Worm (Caenorhabditis elegans): ENCODE results near the gene srw-4.

Gene srw-4

DNA sequence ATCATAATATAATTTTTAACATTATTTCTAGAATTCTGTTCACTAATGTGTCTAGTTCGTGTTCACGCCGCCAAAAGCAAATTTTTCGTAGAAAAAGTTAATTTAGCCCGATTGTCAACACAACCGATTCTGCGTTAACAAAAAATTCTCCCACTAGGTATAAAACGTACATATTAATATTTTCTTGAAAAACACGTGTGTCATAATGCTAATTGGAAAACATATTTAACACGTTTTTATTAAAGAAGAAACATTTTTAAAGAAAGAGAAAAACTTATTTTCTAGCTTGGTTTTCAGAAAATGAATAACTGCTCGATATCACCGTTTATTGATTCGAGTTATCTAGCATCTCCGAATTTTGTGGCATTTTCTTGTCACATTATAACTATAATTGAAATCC lies 18.5 kb downstream of the srw-4 start, which contains the start of gene srh-243:
Gene srh-243 (plus strand): TSS at position 301 of the 400 bp plus-strand sequence.
- TF ChIP-seq flh-1 (GFP tag; optimal IDR thresholded peaks at IDR 0.05) (no peak), nhr-28 (tag; optimal IDR thresholded peaks at IDR 0.05) (no peak), snpc-4 (tag; optimal IDR thresholded peaks at IDR 0.05) (no peak), nhr-237 (tag; optimal IDR thresholded peaks at IDR 0.05) (no peak), ceh-43 (GFP tag; optimal IDR thresholded peaks at IDR 0.05) (no peak), lin-32 (GFP tag; optimal IDR thresholded peaks at IDR 0.05) (no peak), unc-39 (tag; optimal IDR thresholded peaks at IDR 0.05) (no peak), lsy-2 (tag; optimal IDR thresholded peaks at IDR 0.05) (no peak), nhr-12 (tag; optimal IDR thresholded peaks at IDR 0.05) (no peak), ztf-11 (tag; optimal IDR thresholded peaks at IDR 0.05) (no peak), sem-2 (GFP tag; optimal IDR thresholded peaks at IDR 0.05) (no peak)

ce11 chrV:2869503-2869902 lies 19.1 kb downstream of the srw-4 start, which contains the start of gene srh-241:
Gene srh-241, minus strand, starts transcription at chrV:2869603.
- no peak for TF ChIP-seq nhr-76 (tag; optimal IDR thresholded peaks at IDR 0.05)

- no peak for TF ChIP-seq mab-5 (tag; optimal IDR thresholded peaks at IDR 0.05)
These were observed 23.7 kb downstream of the srw-4 start, which contains the start of gene srh-240 for ce11 chrV:2864899-2865298. Gene srh-240, plus strand, starts transcription at chrV:2865199.

ce11 chrV:2863033-2863432 lies 25.5 kb downstream of the srw-4 start, which contains the start of gene srh-272:
Gene srh-272, plus strand, starts transcription at chrV:2863333.
- TF ChIP-seq ceh-43 (GFP tag; optimal IDR thresholded peaks at IDR 0.05), result no peak
- TF ChIP-seq elt-1 (tag; optimal IDR thresholded peaks at IDR 0.05; ENCODE audit: borderline replicate concordance, insufficient read depth), result no peak
- no peak for TF ChIP-seq nhr-76 (tag; optimal IDR thresholded peaks at IDR 0.05)
- TF ChIP-seq mab-5 (tag; optimal IDR thresholded peaks at IDR 0.05), result no peak
- TF ChIP-seq tbx-8 (GFP tag; optimal IDR thresholded peaks at IDR 0.05), result no peak
- no peak for TF ChIP-seq ztf-11 (tag; optimal IDR thresholded peaks at IDR 0.05)
- TF ChIP-seq mls-2 (tag; optimal IDR thresholded peaks at IDR 0.05), result no peak
- TF ChIP-seq nhr-2 (tag; optimal IDR thresholded peaks at IDR 0.05), result no peak
- no peak for TF ChIP-seq hlh-1 (tag; optimal IDR thresholded peaks at IDR 0.05)
- no peak for TF ChIP-seq cnd-1 (tag; optimal IDR thresholded peaks at IDR 0.05)
- no peak for TF ChIP-seq blmp-1 (tag; optimal IDR thresholded peaks at IDR 0.05)
- TF ChIP-seq sptf-1 (tag; optimal IDR thresholded peaks at IDR 0.05), result no peak
- TF ChIP-seq lsy-2 (tag; optimal IDR thresholded peaks at IDR 0.05), result no peak

DNA sequence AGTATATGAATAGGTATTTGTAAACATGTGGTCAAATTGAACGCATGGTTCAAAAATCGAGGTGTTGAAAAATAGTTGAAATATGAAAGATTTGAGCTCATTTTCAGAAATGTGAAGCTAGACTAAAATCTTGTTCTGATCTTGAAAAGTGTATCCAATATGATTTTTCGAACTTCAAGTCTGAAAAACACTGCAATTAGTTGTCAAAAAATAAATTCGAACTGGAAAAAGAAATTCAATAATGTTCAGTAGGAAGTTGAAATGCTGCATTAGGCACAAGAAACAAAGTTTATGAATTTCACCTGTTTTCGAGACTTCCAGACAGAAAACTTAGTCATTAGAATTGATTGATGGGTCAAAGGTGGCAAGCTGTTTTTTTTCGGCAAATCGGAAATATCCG lies 27.1 kb downstream of the srw-4 start, which contains the start of gene srh-270:
Gene srh-270 (minus strand): TSS at position 101 of the 400 bp plus-strand sequence.
- TF ChIP-seq lin-13 (tag; optimal IDR thresholded peaks at IDR 0.05), result no peak
- no peak for TF ChIP-seq lin-32 (GFP tag; optimal IDR thresholded peaks at IDR 0.05)
- no peak for TF ChIP-seq sptf-1 (tag; optimal IDR thresholded peaks at IDR 0.05)
- no peak for TF ChIP-seq snpc-4 (tag; optimal IDR thresholded peaks at IDR 0.05)
- no peak for TF ChIP-seq ztf-11 (tag; optimal IDR thresholded peaks at IDR 0.05)
- no peak for TF ChIP-seq drap-1 (GFP tag; optimal IDR thresholded peaks at IDR 0.05)
- no peak for TF ChIP-seq blmp-1 (tag; optimal IDR thresholded peaks at IDR 0.05)
- no peak for TF ChIP-seq elt-3 (tag; optimal IDR thresholded peaks at IDR 0.05)
- no peak for TF ChIP-seq ceh-39 (tag; optimal IDR thresholded peaks at IDR 0.05)

DNA sequence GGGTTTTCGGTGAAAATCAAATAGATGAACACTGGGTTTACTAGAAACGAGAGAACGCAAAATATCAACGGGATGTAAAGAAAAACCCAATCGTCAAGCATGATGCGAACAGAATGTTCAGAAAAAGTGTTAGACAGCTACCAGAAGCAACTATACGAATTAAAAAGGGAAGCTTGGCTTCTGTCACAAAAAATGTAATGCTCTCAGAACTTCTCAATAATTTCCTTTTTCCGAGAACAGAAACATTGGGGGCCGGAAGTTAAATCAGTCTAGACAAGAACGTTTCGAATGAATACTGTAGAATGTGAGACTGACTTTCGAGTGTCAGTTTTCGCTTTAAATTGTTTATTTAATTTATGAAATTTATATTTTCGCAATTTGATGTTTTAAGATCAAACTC lies 28.8 kb downstream of the srw-4 start, which contains the start of gene srj-54:
Gene srj-54 (minus strand): TSS at position 101 of the 400 bp plus-strand sequence.
- TF ChIP-seq ces-1 (GFP tag; optimal IDR thresholded peaks at IDR 0.05) (no peak), snpc-4 (tag; optimal IDR thresholded peaks at IDR 0.05) (no peak)

ce11 chrV:2857842-2858241 lies 30.7 kb downstream of the srw-4 start, which contains the start of gene srj-55:
Gene srj-55, minus strand, starts transcription at chrV:2857942.
- no peak for TF ChIP-seq pha-4 (tag; optimal IDR thresholded peaks at IDR 0.05)
- no peak for TF ChIP-seq unc-62 (GFP tag; optimal IDR thresholded peaks at IDR 0.05)
- TF ChIP-seq mab-5 (tag; optimal IDR thresholded peaks at IDR 0.05), result no peak
- no peak for TF ChIP-seq lin-13 (tag; optimal IDR thresholded peaks at IDR 0.05)
